Worm (Caenorhabditis elegans) whole organism, L1 larva: Measurements from ENCODE around the gene srm-3.

Experiments used
- lsy-2 ChIP-seq, 2 experiments: fragments of 150-350 bp; optimal IDR thresholded peaks; 2 replicates each; lab custom pipeline; 2014; ENCODE audit warnings: missing biosample characterization in 2 of 2, missing genetic modification characterization in 2 of 2
- tlp-1 ChIP-seq: fragments of 150-350 bp; optimal IDR thresholded peaks from 2 replicates; lab custom pipeline; 2014; ENCODE audit warnings: missing biosample characterization, missing genetic modification characterization

DNA sequence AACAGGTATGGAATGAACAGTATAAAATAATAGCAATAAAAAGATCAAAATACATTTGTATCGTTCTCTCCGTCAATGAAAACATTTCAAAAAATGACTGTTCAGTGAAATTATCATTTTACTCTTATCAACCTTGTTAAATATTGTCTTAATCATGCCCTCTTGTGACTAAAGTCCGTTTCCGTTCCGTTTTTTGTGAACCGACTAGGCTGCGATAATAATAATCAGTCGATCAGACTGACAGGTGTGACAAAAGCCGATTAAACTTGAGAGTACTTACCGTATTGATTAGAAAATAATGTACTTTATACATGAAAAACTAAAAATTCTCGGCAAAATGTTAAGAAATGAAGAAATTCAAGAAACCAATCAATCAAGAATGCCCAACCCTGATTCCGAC lies 33.7 kb downstream of the srm-3 start, which contains the start of gene ins-7:
- TF ChIP-seq tlp-1 (no peak), lsy-2 (tag; optimal IDR thresholded peaks at IDR 0.05; lab: Kevin White, UChicago) (no peak)
